Fruit fly (Drosophila melanogaster): ENCODE measurements around the gene retinin.

dm6 chr3L:16326657-16327056 lies 5.1 kb upstream of the retinin start, which contains the start of the genes CG13040 and CG13039:
- TF ChIP-seq sv (GFP tag; optimal IDR thresholded peaks at IDR 0.05): no peak
- no peak for TF ChIP-seq Abd-B (GFP tag; optimal IDR thresholded peaks at IDR 0.05)
- TF ChIP-seq lola (GFP tag; optimal IDR thresholded peaks at IDR 0.05): no peak
- no peak for TF ChIP-seq rgr (GFP tag; optimal IDR thresholded peaks at IDR 0.05)
- no peak for TF ChIP-seq brk (GFP tag; optimal IDR thresholded peaks at IDR 0.05)
- no peak for TF ChIP-seq Myc (optimal IDR thresholded peaks at IDR 0.05)
- no peak for TF ChIP-seq ey (GFP tag; optimal IDR thresholded peaks at IDR 0.05)
- TF ChIP-seq Hnf4 (GFP tag; optimal IDR thresholded peaks at IDR 0.05): no peak
- TF ChIP-seq psq (GFP tag; optimal IDR thresholded peaks at IDR 0.05): no peak
- no peak for TF ChIP-seq Sp1 (GFP tag; optimal IDR thresholded peaks at IDR 0.05)
- TF ChIP-seq GATAd (GFP tag; optimal IDR thresholded peaks at IDR 0.05): no peak
- TF ChIP-seq fru (GFP tag; optimal IDR thresholded peaks at IDR 0.05): no peak
- no peak for TF ChIP-seq HLH106 (tag; optimal IDR thresholded peaks at IDR 0.05)
- no peak for TF ChIP-seq pan (optimal IDR thresholded peaks at IDR 0.05)
